Worm (Caenorhabditis elegans) whole organism, young adult: ENCODE data around the gene mboa-6.

Source experiments
- B0035.1 ChIP-seq: sonication (generic microtip); optimal IDR thresholded peaks from 2 replicates; lab custom pipeline; 2016; ENCODE audit warnings: missing genetic modification characterization, mild to moderate bottlenecking, missing compliant biosample characterization, missing genotype, missing genetic modification reagents
- C06A6.2 ChIP-seq: fragments of 200-800 bp; sonication (Bioruptor generic); conservative IDR thresholded peaks from 2 replicates; pipeline ENCODE4 v1.3.6; 2022; ENCODE audit warnings: missing genetic modification characterization, missing compliant biosample characterization
- F23B12.7 ChIP-seq: sonication (generic microtip); optimal IDR thresholded peaks from 2 replicates; lab custom pipeline; 2017; ENCODE audit warnings: missing genetic modification characterization, mild to moderate bottlenecking, missing compliant biosample characterization, antibody characterized with exemption, moderate library complexity; ENCODE audit not compliant: insufficient read depth
- F33H1.4 ChIP-seq: fragments of 200-800 bp; sonication (Bioruptor generic); IDR thresholded peaks from 2 replicates; pipeline ENCODE4 v1.3.6; 2022; ENCODE audit warnings: missing genetic modification reagents, missing genetic modification characterization, missing compliant biosample characterization
- F37B4.10 ChIP-seq: fragments of 200-800 bp; sonication (Bioruptor generic); IDR thresholded peaks from 2 replicates; pipeline ENCODE4 v1.3.6; 2022; ENCODE audit warnings: missing genetic modification characterization, missing compliant biosample characterization
- F39B2.1 ChIP-seq: fragments of 200-800 bp; sonication (Bioruptor generic); IDR thresholded peaks from 2 replicates; pipeline ENCODE4 v1.3.6; 2022; ENCODE audit warnings: missing genetic modification reagents, missing genetic modification characterization, missing compliant biosample characterization
- F52B5.7 ChIP-seq: sonication (generic microtip); optimal IDR thresholded peaks from 2 replicates; lab custom pipeline; 2016; ENCODE audit warnings: mild to moderate bottlenecking, missing genetic modification characterization, missing compliant biosample characterization
- F55B11.4 ChIP-seq: sonication (generic microtip); optimal IDR thresholded peaks from 2 replicates; lab custom pipeline; 2016; ENCODE audit warnings: missing compliant biosample characterization, missing genetic modification characterization, borderline replicate concordance; ENCODE audit not compliant: insufficient read depth
- F57A8.1 ChIP-seq: fragments of 200-800 bp; sonication (Bioruptor generic); optimal IDR thresholded peaks from 2 replicates; lab custom pipeline; 2018; ENCODE audit warnings: mild to moderate bottlenecking, missing genetic modification characterization, moderate library complexity, missing compliant biosample characterization
- T07F8.4 ChIP-seq: sonication (generic microtip); optimal IDR thresholded peaks from 2 replicates; lab custom pipeline; 2016; ENCODE audit warnings: mild to moderate bottlenecking, missing genetic modification characterization, moderate library complexity, missing compliant biosample characterization
- Y67H2A.10 ChIP-seq: fragments of 200-800 bp; sonication (Bioruptor generic); conservative IDR thresholded peaks from 2 replicates; pipeline ENCODE4 v1.3.6; 2022; ENCODE audit warnings: missing genetic modification reagents, missing genetic modification characterization, missing compliant biosample characterization
- akir-1 ChIP-seq: fragments of 200-800 bp; sonication (Bioruptor generic); optimal IDR thresholded peaks from 2 replicates; lab custom pipeline; 2018; ENCODE audit warnings: mild to moderate bottlenecking, missing genetic modification characterization, moderate library complexity, missing compliant biosample characterization
- aptf-3 ChIP-seq: fragments of 200-800 bp; sonication (Bioruptor generic); IDR thresholded peaks from 2 replicates; pipeline ENCODE4 v1.3.6; 2022; ENCODE audit warnings: missing genetic modification characterization, missing compliant biosample characterization
- attf-3 ChIP-seq: fragments of 200-800 bp; sonication (Bioruptor generic); conservative IDR thresholded peaks from 2 replicates; pipeline ENCODE4 v1.3.6; 2022; ENCODE audit warnings: missing genetic modification reagents, missing genetic modification characterization, missing compliant biosample characterization
- attf-5 ChIP-seq: fragments of 200-800 bp; sonication (Bioruptor generic); optimal IDR thresholded peaks from 2 replicates; lab custom pipeline; 2018; ENCODE audit warnings: mild to moderate bottlenecking, missing genetic modification characterization, missing compliant biosample characterization
- bed-2 ChIP-seq: fragments of 200-800 bp; sonication (Bioruptor generic); IDR thresholded peaks from 2 replicates; pipeline ENCODE4 v1.3.6; 2022; ENCODE audit warnings: missing genetic modification reagents, missing genetic modification characterization, missing compliant biosample characterization
- ceh-40 ChIP-seq: fragments of 200-800 bp; sonication (Bioruptor generic); IDR thresholded peaks from 2 replicates; pipeline ENCODE4 v1.3.6; 2022; ENCODE audit warnings: missing genetic modification characterization, missing compliant biosample characterization
- ceh-79 ChIP-seq: sonication (generic microtip); optimal IDR thresholded peaks from 2 replicates; lab custom pipeline; 2017; ENCODE audit warnings: mild to moderate bottlenecking, missing genetic modification characterization, missing compliant biosample characterization
- dox-1 ChIP-seq: fragments of 200-800 bp; sonication (Bioruptor generic); IDR thresholded peaks from 2 replicates; pipeline ENCODE4 v1.3.6; 2022; ENCODE audit warnings: missing genetic modification reagents, missing genetic modification characterization, missing compliant biosample characterization
- egl-18 ChIP-seq: fragments of 200-800 bp; sonication (Bioruptor generic); IDR thresholded peaks from 2 replicates; pipeline ENCODE4 v1.3.6; 2022; ENCODE audit warnings: missing genetic modification reagents, missing genetic modification characterization, missing compliant biosample characterization
- egl-44 ChIP-seq: fragments of 200-800 bp; sonication (Bioruptor generic); IDR thresholded peaks from 2 replicates; pipeline ENCODE4 v1.3.6; 2022; ENCODE audit warnings: missing genetic modification reagents, missing genetic modification characterization, missing compliant biosample characterization
- egrh-3 ChIP-seq: fragments of 200-800 bp; sonication (Bioruptor generic); IDR thresholded peaks from 2 replicates; pipeline ENCODE4 v1.3.6; 2022; ENCODE audit warnings: missing genetic modification reagents, missing genetic modification characterization, missing compliant biosample characterization
- ets-4 ChIP-seq: fragments of 200-800 bp; sonication (Bioruptor generic); optimal IDR thresholded peaks from 2 replicates; lab custom pipeline; 2018; ENCODE audit warnings: mild to moderate bottlenecking, missing genetic modification characterization, missing compliant biosample characterization
- lin-40 ChIP-seq: sonication (generic microtip); optimal IDR thresholded peaks from 2 replicates; lab custom pipeline; 2016; ENCODE audit warnings: missing genetic modification characterization, mild to moderate bottlenecking, missing compliant biosample characterization, missing genotype, missing genetic modification reagents
- lir-1 ChIP-seq: fragments of 200-800 bp; sonication (Bioruptor generic); conservative IDR thresholded peaks from 2 replicates; pipeline ENCODE4 v1.3.6; 2022; ENCODE audit warnings: missing genetic modification reagents, missing genetic modification characterization, missing compliant biosample characterization
- madf-10 ChIP-seq: sonication (generic microtip); optimal IDR thresholded peaks from 2 replicates; lab custom pipeline; 2016; ENCODE audit warnings: mild to moderate bottlenecking, missing genetic modification characterization, missing compliant biosample characterization
- mes-4 ChIP-seq: sonication (generic microtip); optimal IDR thresholded peaks from 2 replicates; lab custom pipeline; 2016; ENCODE audit warnings: missing genotype, missing genetic modification characterization, missing compliant biosample characterization
- nfyb-1 ChIP-seq: fragments of 200-800 bp; sonication (Bioruptor generic); IDR thresholded peaks from 2 replicates; pipeline ENCODE4 v1.3.6; 2022; ENCODE audit warnings: missing genetic modification reagents, missing genetic modification characterization, missing compliant biosample characterization
- nhr-80 ChIP-seq: sonication (generic microtip); optimal IDR thresholded peaks from 2 replicates; lab custom pipeline; 2016; ENCODE audit warnings: missing genetic modification characterization, missing compliant biosample characterization
- pha-4 ChIP-seq: fragments of 150-350 bp; sonication (generic microtip); optimal IDR thresholded peaks from 2 replicates; lab custom pipeline; 2014; ENCODE audit warnings: missing biosample characterization, missing genetic modification reagents, missing genetic modification characterization
- snpc-3.4 ChIP-seq: sonication (generic microtip); optimal IDR thresholded peaks from 2 replicates; lab custom pipeline; 2017; ENCODE audit warnings: missing genetic modification characterization, mild to moderate bottlenecking, missing compliant biosample characterization, antibody characterized with exemption, moderate library complexity, missing genotype, missing genetic modification reagents
- snpc-4 ChIP-seq, 5 experiments: fragments of 150-350 bp in 1 of 5; sonication (generic microtip) in 4 of 5; optimal IDR thresholded peaks; 2 replicates each; lab custom pipeline; 2014 to 2018; ENCODE audit warnings: missing genetic modification characterization in 5 of 5, missing biosample characterization in 3 of 5, antibody characterized with exemption in 2 of 5, mild to moderate bottlenecking in 2 of 5, missing compliant biosample characterization in 2 of 5, missing genotype in 2 of 5, moderate library complexity in 2 of 5, missing genetic modification reagents in 1 of 5
- sptf-2 ChIP-seq: fragments of 200-800 bp; sonication (Bioruptor generic); optimal IDR thresholded peaks from 2 replicates; lab custom pipeline; 2018; ENCODE audit warnings: mild to moderate bottlenecking, missing genetic modification characterization, missing compliant biosample characterization
- tbx-9 ChIP-seq: sonication (generic microtip); optimal IDR thresholded peaks from 2 replicates; lab custom pipeline; 2016; ENCODE audit warnings: borderline replicate concordance, missing genetic modification characterization, inconsistent platforms, missing compliant biosample characterization
- unc-130 ChIP-seq: sonication (generic microtip); optimal IDR thresholded peaks from 2 replicates; lab custom pipeline; 2016; ENCODE audit warnings: missing genetic modification reagents, missing genetic modification characterization, missing compliant biosample characterization
- xnd-1 ChIP-seq: sonication (generic microtip); optimal IDR thresholded peaks from 2 replicates; lab custom pipeline; 2016; ENCODE audit warnings: missing genotype, missing genetic modification reagents, missing genetic modification characterization, missing compliant biosample characterization
- zfh-2 ChIP-seq: fragments of 200-800 bp; sonication (Bioruptor generic); conservative IDR thresholded peaks from 2 replicates; pipeline ENCODE4 v1.3.6; 2022; ENCODE audit warnings: missing genetic modification reagents, missing genetic modification characterization, missing compliant biosample characterization
- zim-3 ChIP-seq: sonication (generic microtip); optimal IDR thresholded peaks from 2 replicates; lab custom pipeline; 2017; ENCODE audit warnings: mild to moderate bottlenecking, missing genetic modification characterization, moderate library complexity, missing compliant biosample characterization
- ztf-3 ChIP-seq: fragments of 200-800 bp; sonication (Bioruptor generic); optimal IDR thresholded peaks from 2 replicates; lab custom pipeline; 2018; ENCODE audit warnings: mild to moderate bottlenecking, missing genetic modification characterization, missing compliant biosample characterization

mboa-6 gene

DNA sequence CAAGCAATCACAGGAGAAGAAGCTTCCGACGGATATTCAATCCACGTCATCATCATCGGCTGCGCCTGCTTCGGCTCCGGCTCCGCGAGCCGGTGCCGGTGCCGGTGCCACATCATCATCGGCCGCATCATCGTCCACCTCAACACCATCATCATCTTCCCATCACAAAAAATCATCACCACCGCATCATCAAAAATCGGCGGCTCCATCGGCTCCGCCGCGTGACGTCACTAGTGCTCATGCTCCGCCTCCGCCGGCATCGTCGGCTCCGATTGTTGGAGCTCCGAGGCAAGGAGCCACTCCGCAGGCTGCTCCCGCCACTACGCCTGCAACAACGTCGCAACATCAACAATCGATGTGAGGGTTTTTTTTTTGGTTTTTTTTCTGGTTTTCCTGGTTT is 29.7 kb downstream of the mboa-6 start:
- TF ChIP-seq zfh-2 (GFP tag; lab: Robert Waterston, UW) (peak; percentile 73), nhr-80 (no peak), egl-44 (GFP tag; lab: Robert Waterston, UW) (no peak), nfyb-1 (peak; percentile 15; the same call in 1 of the 2 replicates), C06A6.2 (GFP tag; lab: Robert Waterston, UW) (no peak), attf-3 (no peak), egrh-3 (GFP tag; lab: Robert Waterston, UW) (peak; percentile 72; the same call in 1 of the 2 replicates), snpc-3.4 (tag; lab: Kevin White, UChicago) (no peak)

ce11 chrIII:1931509-1931908 is 30.2 kb downstream of the mboa-6 start:
- TF ChIP-seq B0035.1 (tag; lab: Kevin White, UChicago): no peak
- TF ChIP-seq T07F8.4 (tag; lab: Kevin White, UChicago): no peak
- no peak for TF ChIP-seq F23B12.7 (tag; lab: Kevin White, UChicago)
- TF ChIP-seq pha-4 (tag; lab: Kevin White, UChicago): no peak
- no peak for TF ChIP-seq unc-130 (GFP tag; lab: Kevin White, UChicago)
- TF ChIP-seq madf-10 (tag; lab: Kevin White, UChicago): no peak
- no peak for TF ChIP-seq F57A8.1
- no peak for TF ChIP-seq lin-40
- no peak for TF ChIP-seq sptf-2 (GFP tag; lab: Kevin White, UChicago)
- no peak for TF ChIP-seq dox-1 (GFP tag; lab: Robert Waterston, UW)
- no peak for TF ChIP-seq F33H1.4

ce11 chrIII:1930714-1931273 is 31.0 kb downstream of the mboa-6 start:
- no peak for TF ChIP-seq snpc-4 (GFP tag; optimal IDR thresholded peaks at IDR 0.05; lab: Kevin White, UChicago)
- no peak for TF ChIP-seq snpc-4 (tag; optimal IDR thresholded peaks at IDR 0.05; lab: Kevin White, UChicago)
- no peak for TF ChIP-seq ceh-79 (tag; lab: Kevin White, UChicago)
- TF ChIP-seq snpc-3.4 (tag; lab: Kevin White, UChicago): no peak
- no peak for TF ChIP-seq unc-130 (GFP tag; lab: Kevin White, UChicago)
- TF ChIP-seq aptf-3 (GFP tag; lab: Robert Waterston, UW): no peak
- no peak for TF ChIP-seq ets-4 (GFP tag; lab: Kevin White, UChicago)
- TF ChIP-seq F39B2.1: no peak
- peak; percentile 91 for TF ChIP-seq egrh-3 (GFP tag; lab: Robert Waterston, UW)
- TF ChIP-seq zfh-2 (GFP tag; lab: Robert Waterston, UW): peak; percentile 89
- no peak for TF ChIP-seq ztf-3 (GFP tag; lab: Kevin White, UChicago)
- TF ChIP-seq akir-1 (GFP tag; lab: Kevin White, UChicago): no peak

- TF ChIP-seq egrh-3 (GFP tag; lab: Robert Waterston, UW): peak; percentile 7; the same call in 1 of the 2 replicates
- no peak for TF ChIP-seq ceh-79 (tag; lab: Kevin White, UChicago)
- no peak for TF ChIP-seq Y67H2A.10 (GFP tag; lab: Robert Waterston, UW)
- 0 out of 2 replicates have a peak, but pooled peaks have one; percentile 43 for TF ChIP-seq nfyb-1
- TF ChIP-seq zim-3 (tag; lab: Kevin White, UChicago): no peak
- peak; percentile 77 for TF ChIP-seq zfh-2 (GFP tag; lab: Robert Waterston, UW)
Measured at ce11 chrIII:1928741-1929499, 32.8 kb downstream of the mboa-6 start.

DNA sequence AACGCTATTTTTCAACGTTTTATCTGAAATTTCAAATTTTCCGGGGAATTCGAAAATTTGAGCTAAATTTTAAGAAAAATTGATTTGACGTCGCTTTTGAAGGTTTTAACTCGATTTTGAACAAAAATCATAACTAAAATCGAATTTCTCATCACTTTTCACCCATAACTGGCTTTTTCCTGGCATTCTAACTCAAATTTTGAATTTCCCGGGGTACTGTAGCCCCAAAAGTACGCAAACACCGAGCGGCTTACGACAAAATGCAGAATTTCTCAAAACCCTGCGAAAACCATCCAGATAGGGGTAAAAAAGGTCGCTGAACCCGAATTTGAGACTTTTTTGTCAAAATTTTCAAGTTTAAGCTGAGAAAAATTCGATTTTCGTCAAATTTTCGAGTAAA is 34.5 kb downstream of the mboa-6 start:
- TF ChIP-seq tbx-9 (no peak), attf-5 (GFP tag; lab: Kevin White, UChicago) (no peak), ceh-40 (GFP tag; lab: Robert Waterston, UW) (no peak), B0035.1 (tag; lab: Kevin White, UChicago) (no peak), egl-18 (GFP tag; lab: Robert Waterston, UW) (no peak), F55B11.4 (tag; lab: Kevin White, UChicago) (no peak), bed-2 (GFP tag; lab: Robert Waterston, UW) (no peak), F52B5.7 (tag; lab: Kevin White, UChicago) (no peak), F37B4.10 (no peak), xnd-1 (tag; lab: Kevin White, UChicago) (no peak), mes-4 (tag; lab: Kevin White, UChicago) (no peak), lir-1 (GFP tag; lab: Robert Waterston, UW) (no peak), aptf-3 (GFP tag; lab: Robert Waterston, UW) (no peak)
